Worm (Caenorhabditis elegans) whole organism, early embryonic: ENCODE measurements around the gene acr-21.

Experiments used
- B0310.2 ChIP-seq: sonication (generic microtip); optimal IDR thresholded peaks from 2 replicates; lab custom pipeline; 2016; ENCODE audit warnings: mild to moderate bottlenecking, missing genetic modification characterization, missing compliant biosample characterization
- F13C5.2 ChIP-seq: sonication (generic microtip); optimal IDR thresholded peaks from 2 replicates; lab custom pipeline; 2017; ENCODE audit warnings: mild to moderate bottlenecking, missing genetic modification characterization, inconsistent platforms, missing compliant biosample characterization
- aly-1 ChIP-seq: sonication (generic microtip); optimal IDR thresholded peaks from 2 replicates; lab custom pipeline; 2016; ENCODE audit warnings: missing genetic modification characterization, missing compliant biosample characterization
- ama-1 ChIP-seq: fragments of 150-350 bp; optimal IDR thresholded peaks from 2 replicates; lab custom pipeline; 2014
- ceh-13 ChIP-seq: fragments of 200-800 bp; sonication (Bioruptor generic); optimal IDR thresholded peaks from 2 replicates; lab custom pipeline; 2018; ENCODE audit warnings: mild to moderate bottlenecking, missing genetic modification characterization, missing compliant biosample characterization
- ceh-36 ChIP-seq: sonication (generic microtip); optimal IDR thresholded peaks from 2 replicates; lab custom pipeline; 2016; ENCODE audit warnings: missing genetic modification characterization, inconsistent platforms, missing compliant biosample characterization
- ets-7 ChIP-seq: sonication (generic microtip); optimal IDR thresholded peaks from 2 replicates; lab custom pipeline; 2016; ENCODE audit warnings: missing genotype, missing genetic modification characterization, missing compliant biosample characterization
- flt-1 ChIP-seq: fragments of 200-800 bp; sonication (Bioruptor generic); IDR thresholded peaks from 2 replicates; pipeline ENCODE4 v1.3.6; 2022; ENCODE audit warnings: missing genetic modification characterization, missing compliant biosample characterization
- hmbx-1 ChIP-seq: sonication (generic microtip); optimal IDR thresholded peaks from 2 replicates; lab custom pipeline; 2016; ENCODE audit warnings: mild to moderate bottlenecking, missing genetic modification characterization, missing compliant biosample characterization
- hmg-4 ChIP-seq: fragments of 200-800 bp; sonication (Bioruptor generic); optimal IDR thresholded peaks from 2 replicates; lab custom pipeline; 2018; ENCODE audit warnings: mild to moderate bottlenecking, missing genetic modification characterization, missing compliant biosample characterization
- hnd-1 ChIP-seq: sonication (generic microtip); optimal IDR thresholded peaks from 2 replicates; lab custom pipeline; 2016; ENCODE audit warnings: missing genetic modification characterization, missing compliant biosample characterization
- pes-1 ChIP-seq: fragments of 200-800 bp; sonication (Bioruptor generic); IDR thresholded peaks from 2 replicates; pipeline ENCODE4 v1.3.6; 2022; ENCODE audit warnings: missing genetic modification reagents, missing genetic modification characterization, missing compliant biosample characterization
- scrt-1 ChIP-seq: fragments of 200-800 bp; sonication (Bioruptor generic); IDR thresholded peaks from 2 replicates; pipeline ENCODE4 v1.3.6; 2022; ENCODE audit warnings: missing genetic modification characterization, missing compliant biosample characterization
- sea-1 ChIP-seq: fragments of 200-800 bp; sonication (Bioruptor generic); conservative IDR thresholded peaks from 2 replicates; pipeline ENCODE4 v1.3.6; 2022; ENCODE audit warnings: missing genetic modification characterization, missing compliant biosample characterization
- tbx-11 ChIP-seq: fragments of 200-800 bp; sonication (Bioruptor generic); IDR thresholded peaks from 2 replicates; pipeline ENCODE4 v1.3.6; 2022; ENCODE audit warnings: missing genetic modification characterization, missing compliant biosample characterization
- tbx-37 ChIP-seq: fragments of 200-800 bp; sonication (Bioruptor generic); conservative IDR thresholded peaks from 2 replicates; pipeline ENCODE4 v1.3.6; 2022; ENCODE audit warnings: missing genetic modification reagents, missing genetic modification characterization, missing compliant biosample characterization
- tra-4 ChIP-seq: sonication (generic microtip); optimal IDR thresholded peaks from 2 replicates; lab custom pipeline; 2017; ENCODE audit warnings: missing genetic modification characterization, missing compliant biosample characterization

The acr-21 gene

DNA sequence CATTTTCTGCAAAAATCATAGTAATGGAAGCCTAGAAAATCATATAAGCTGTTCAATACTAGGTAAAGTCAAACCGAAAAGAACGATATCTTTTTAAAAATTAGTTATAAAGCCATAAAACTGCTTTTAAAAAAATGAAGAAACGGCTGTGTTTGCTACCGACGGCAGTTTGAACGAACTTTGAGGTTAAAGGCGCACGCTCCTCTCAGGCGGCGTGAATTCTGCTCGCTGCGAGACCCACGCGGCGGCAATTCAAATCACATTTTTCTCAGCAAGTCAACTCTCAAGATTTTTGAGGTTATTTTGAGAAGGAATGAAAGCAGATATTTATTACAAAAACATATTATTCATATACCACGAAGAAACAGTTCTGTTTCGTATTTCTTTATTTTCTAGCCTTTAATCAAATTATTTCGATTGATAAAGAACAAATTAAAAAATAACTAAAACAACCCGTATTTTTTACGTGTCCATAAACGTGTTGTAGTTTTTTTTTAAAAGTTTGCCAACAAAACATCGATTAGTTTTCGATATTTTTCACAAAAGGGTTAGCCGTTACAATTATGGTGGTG lies 26.5 kb downstream of the acr-21 start, which contains the start of the genes mdh-2 and F20H11.4:
Gene mdh-2, minus strand, starts transcription at position 6 of the 572 bp plus-strand sequence.
Gene F20H11.4, plus strand, starts transcription at position 522 of the 572 bp plus-strand sequence.
- TF ChIP-seq ceh-13 (GFP tag; lab: Kevin White, UChicago), result no peak
- no peak for TF ChIP-seq sea-1 (GFP tag; lab: Robert Waterston, UW)
- TF ChIP-seq scrt-1, result no peak
- TF ChIP-seq pes-1, result no peak
- TF ChIP-seq aly-1 (tag; lab: Kevin White, UChicago), result no peak
- no peak for TF ChIP-seq F13C5.2 (tag; lab: Kevin White, UChicago)
- TF ChIP-seq tra-4 (tag; lab: Kevin White, UChicago), result no peak
- no peak for TF ChIP-seq hmg-4 (GFP tag; lab: Kevin White, UChicago)
- no peak for TF ChIP-seq tbx-37 (GFP tag; lab: Robert Waterston, UW)
- no peak for TF ChIP-seq tbx-11
- TF ChIP-seq flt-1, result no peak
- no peak for TF ChIP-seq ceh-36
- TF ChIP-seq hnd-1 (tag; lab: Kevin White, UChicago), result no peak
- TF ChIP-seq B0310.2 (tag; lab: Kevin White, UChicago), result no peak
- TF ChIP-seq ets-7 (tag; lab: Kevin White, UChicago), result no peak
- no peak for TF ChIP-seq ama-1 (lab: Kevin White, UChicago)

DNA sequence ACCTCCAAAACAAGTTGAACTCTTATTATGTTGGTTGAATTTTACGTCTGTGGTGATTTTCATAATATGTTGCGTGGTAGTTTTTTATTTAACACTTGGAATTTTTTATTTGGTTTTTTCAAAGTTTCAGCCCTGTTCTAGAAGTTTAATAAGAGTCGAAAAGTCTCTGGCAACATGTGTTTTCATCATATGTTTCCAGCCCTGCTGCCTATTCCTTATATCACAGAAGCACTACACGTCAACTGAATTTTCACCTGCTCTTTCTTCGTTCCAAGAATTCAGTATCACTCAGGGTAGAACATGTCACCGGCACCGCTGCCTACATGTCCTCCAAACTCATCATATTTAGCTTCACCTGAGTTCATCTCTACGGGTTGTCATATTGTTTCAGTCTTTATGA lies 28.8 kb downstream of the acr-21 start, which contains the start of gene srh-40:
Gene srh-40, plus strand, starts transcription at position 301 of the 400 bp plus-strand sequence.
- no peak for TF ChIP-seq pes-1

DNA sequence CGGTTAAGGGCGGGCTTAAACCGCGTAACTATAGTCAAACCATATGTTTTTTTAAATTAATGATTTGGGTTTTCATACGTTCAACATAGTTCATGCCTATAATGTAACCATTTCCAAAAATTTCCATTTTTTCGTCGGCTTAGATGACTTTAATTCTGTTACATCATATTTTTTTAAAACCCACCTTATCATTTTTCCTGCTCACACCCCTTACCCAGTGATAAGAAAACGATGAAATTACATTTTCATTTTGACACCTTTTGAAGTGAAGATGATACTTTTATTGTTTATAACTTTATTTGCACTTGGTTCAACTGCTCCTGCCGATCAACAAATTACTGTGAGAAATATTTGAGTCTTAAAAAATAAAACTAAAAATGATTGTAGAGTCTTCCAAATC lies 30.6 kb downstream of the acr-21 start, which contains the start of gene ctsa-4.2:
Gene ctsa-4.2, plus strand, starts transcription at position 247 of the 400 bp plus-strand sequence.
- TF ChIP-seq flt-1, result no peak
- no peak for TF ChIP-seq ceh-13 (GFP tag; lab: Kevin White, UChicago)
- TF ChIP-seq aly-1 (tag; lab: Kevin White, UChicago), result no peak
- TF ChIP-seq ets-7 (tag; lab: Kevin White, UChicago), result no peak
- TF ChIP-seq pes-1, result no peak
- no peak for TF ChIP-seq tbx-11
- no peak for TF ChIP-seq B0310.2 (tag; lab: Kevin White, UChicago)
- no peak for TF ChIP-seq ceh-36
- no peak for TF ChIP-seq hmbx-1
- TF ChIP-seq F13C5.2 (tag; lab: Kevin White, UChicago), result no peak
- TF ChIP-seq hnd-1 (tag; lab: Kevin White, UChicago), result no peak
- no peak for TF ChIP-seq ama-1 (lab: Kevin White, UChicago)
- TF ChIP-seq tra-4 (tag; lab: Kevin White, UChicago), result no peak
- TF ChIP-seq tbx-37 (GFP tag; lab: Robert Waterston, UW), result no peak

DNA sequence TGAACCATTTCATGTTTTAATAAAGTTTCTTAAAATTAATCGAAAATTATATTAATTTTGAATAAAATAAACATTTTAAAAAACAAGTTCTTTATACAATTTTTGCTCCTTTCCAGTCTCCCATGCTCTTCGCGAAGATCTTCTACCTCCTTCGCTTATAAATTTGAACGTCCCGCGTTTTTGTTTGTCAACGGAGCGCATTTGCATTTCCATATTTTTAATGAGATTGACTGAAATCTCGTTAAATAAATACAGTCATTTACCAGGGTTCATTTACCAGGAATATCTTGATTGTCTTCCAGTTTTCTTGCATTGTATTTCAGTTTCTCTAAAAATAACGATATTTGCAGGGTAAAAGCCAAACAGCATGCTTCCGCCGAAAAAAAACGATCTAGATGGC lies 33.4 kb downstream of the acr-21 start, which contains the start of gene cmtr-2:
Gene cmtr-2, plus strand, starts transcription at position 351 of the 400 bp plus-strand sequence.
- TF ChIP-seq B0310.2 (tag; lab: Kevin White, UChicago) (no peak), F13C5.2 (tag; lab: Kevin White, UChicago) (peak; percentile 11)

DNA sequence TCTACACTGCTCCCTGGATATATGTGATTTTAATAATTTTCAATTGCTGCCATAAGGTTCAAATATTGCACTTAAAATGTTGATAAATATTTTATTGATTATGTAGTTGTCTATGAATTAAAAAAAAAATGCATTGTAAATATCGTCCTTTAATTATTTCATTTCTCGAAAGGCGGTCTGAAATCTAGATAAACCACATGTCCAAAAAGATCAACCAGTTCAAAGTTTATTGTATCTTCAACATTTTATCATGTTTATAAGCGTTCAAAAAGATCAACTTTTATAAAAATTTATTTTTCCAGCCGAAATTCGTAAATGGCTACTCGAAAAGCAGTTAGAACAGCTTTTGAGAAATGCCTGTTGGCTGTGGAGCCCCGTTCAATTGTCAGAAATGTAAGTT lies 38.3 kb downstream of the acr-21 start, which contains the start of gene C13B9.2:
Gene C13B9.2, plus strand, starts transcription at position 301 of the 400 bp plus-strand sequence.
- TF ChIP-seq ama-1 (lab: Kevin White, UChicago) (no peak), scrt-1 (no peak), ets-7 (tag; lab: Kevin White, UChicago) (no peak), hmg-4 (GFP tag; lab: Kevin White, UChicago) (no peak), B0310.2 (tag; lab: Kevin White, UChicago) (no peak), aly-1 (tag; lab: Kevin White, UChicago) (no peak), sea-1 (GFP tag; lab: Robert Waterston, UW) (no peak), tbx-11 (no peak), hnd-1 (tag; lab: Kevin White, UChicago) (no peak), flt-1 (no peak), hmbx-1 (no peak), ceh-13 (GFP tag; lab: Kevin White, UChicago) (no peak), tbx-37 (GFP tag; lab: Robert Waterston, UW) (no peak), pes-1 (no peak), tra-4 (tag; lab: Kevin White, UChicago) (no peak), ceh-36 (no peak)

DNA sequence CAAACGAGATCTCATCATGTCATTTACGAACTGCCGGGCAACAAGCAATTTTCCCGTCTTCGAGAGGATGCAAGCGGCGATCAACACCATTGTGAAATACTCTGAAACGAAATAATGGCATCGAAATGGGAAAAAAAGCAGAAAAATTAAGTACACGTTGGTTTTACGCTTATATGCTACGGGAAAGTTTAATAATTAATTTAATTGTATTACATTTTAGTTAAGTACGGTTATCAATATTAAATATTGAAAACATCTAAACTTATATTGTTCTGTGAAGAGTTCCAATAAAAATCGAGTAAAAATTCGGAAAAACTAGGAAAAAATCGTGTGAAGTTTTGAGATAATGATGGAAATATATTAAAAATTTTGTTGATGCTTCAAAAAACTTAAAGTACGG lies 43.2 kb downstream of the acr-21 start, which contains the start of gene copd-1:
Gene copd-1, minus strand, starts transcription at position 101 of the 400 bp plus-strand sequence.
- TF ChIP-seq scrt-1 (no peak), tra-4 (tag; lab: Kevin White, UChicago) (no peak), flt-1 (no peak), sea-1 (GFP tag; lab: Robert Waterston, UW) (no peak), aly-1 (tag; lab: Kevin White, UChicago) (no peak), hmbx-1 (no peak), ceh-36 (no peak)

DNA sequence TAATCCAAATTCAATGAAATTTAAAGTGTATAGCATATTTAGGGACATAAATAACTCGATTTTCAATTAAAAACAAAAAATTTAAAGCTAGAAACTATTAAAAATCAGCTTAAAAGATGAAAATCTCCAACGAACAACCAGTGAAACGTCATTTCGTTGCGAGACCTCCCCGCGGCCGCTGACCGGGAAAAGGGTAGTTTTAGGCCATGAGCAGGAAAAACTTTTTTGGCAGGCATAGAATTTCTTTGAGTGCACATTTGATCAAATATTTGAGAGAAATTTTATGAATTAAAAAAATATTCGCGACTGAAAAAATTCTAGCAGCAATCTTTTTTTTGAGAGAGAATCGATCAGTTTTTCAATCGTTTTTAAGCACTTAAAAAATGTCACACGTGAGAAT lies 43.6 kb downstream of the acr-21 start:
- no peak for TF ChIP-seq ama-1 (lab: Kevin White, UChicago)
- no peak for TF ChIP-seq tbx-11
- TF ChIP-seq scrt-1, result no peak
- no peak for TF ChIP-seq hmg-4 (GFP tag; lab: Kevin White, UChicago)
- no peak for TF ChIP-seq ets-7 (tag; lab: Kevin White, UChicago)
- no peak for TF ChIP-seq tbx-37 (GFP tag; lab: Robert Waterston, UW)
- TF ChIP-seq ceh-13 (GFP tag; lab: Kevin White, UChicago), result no peak
- TF ChIP-seq sea-1 (GFP tag; lab: Robert Waterston, UW), result no peak
- no peak for TF ChIP-seq F13C5.2 (tag; lab: Kevin White, UChicago)
- TF ChIP-seq hmbx-1, result no peak
